Fruit fly (Drosophila melanogaster): ENCODE measurements around the gene CG16964.

CG16964 gene

DNA sequence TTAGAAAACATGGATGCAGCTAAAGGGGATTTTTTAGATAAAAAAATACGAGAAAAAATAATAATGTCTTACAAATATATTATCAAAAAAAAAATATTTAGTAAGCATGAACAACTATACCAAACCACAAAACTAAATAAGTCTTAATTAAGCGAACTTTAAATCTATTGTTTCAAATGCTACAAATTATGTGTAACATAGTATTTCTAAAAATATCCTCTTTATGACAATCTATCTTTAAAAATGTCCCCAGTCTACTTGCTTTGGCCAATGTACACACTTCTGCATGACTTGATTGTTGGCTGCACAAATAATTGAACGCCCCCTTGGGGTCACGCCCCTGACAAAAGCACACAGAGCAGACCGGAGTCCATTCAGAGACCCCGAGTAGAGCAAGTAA, 16.1 kb upstream of the CG16964 start:
- TF ChIP-seq Hnf4 (GFP tag; optimal IDR thresholded peaks at IDR 0.05) (no peak), Hr78 (GFP tag; optimal IDR thresholded peaks at IDR 0.05) (no peak), pan (optimal IDR thresholded peaks at IDR 0.05) (no peak), CG32264 (GFP tag; optimal IDR thresholded peaks at IDR 0.05) (no peak), Abd-B (GFP tag; optimal IDR thresholded peaks at IDR 0.05) (no peak), GATAd (GFP tag; optimal IDR thresholded peaks at IDR 0.05) (no peak), usp (GFP tag; optimal IDR thresholded peaks at IDR 0.05) (no peak), Vsx2 (GFP tag; optimal IDR thresholded peaks at IDR 0.05; ENCODE audit: partially characterized antibody) (no peak), Rel (GFP tag; optimal IDR thresholded peaks at IDR 0.05) (no peak), Rel (tag; optimal IDR thresholded peaks at IDR 0.05) (no peak), brk (GFP tag; optimal IDR thresholded peaks at IDR 0.05) (no peak), sage (GFP tag; optimal IDR thresholded peaks at IDR 0.05) (no peak), tai (GFP tag; optimal IDR thresholded peaks at IDR 0.05) (no peak), dl (GFP tag; optimal IDR thresholded peaks at IDR 0.05; ENCODE audit: insufficient read depth in 1 of 2, partially characterized antibody in 2 of 2) (no peak), Myc (optimal IDR thresholded peaks at IDR 0.05) (no peak), Sp1 (GFP tag; optimal IDR thresholded peaks at IDR 0.05) (no peak), h (GFP tag; optimal IDR thresholded peaks at IDR 0.05) (no peak), Dif (GFP tag; optimal IDR thresholded peaks at IDR 0.05; ENCODE audit: partially characterized antibody) (no peak), ey (GFP tag; optimal IDR thresholded peaks at IDR 0.05) (no peak), Dfd (GFP tag; optimal IDR thresholded peaks at IDR 0.05) (no peak), Jra (GFP tag; optimal IDR thresholded peaks at IDR 0.05) (no peak)

DNA sequence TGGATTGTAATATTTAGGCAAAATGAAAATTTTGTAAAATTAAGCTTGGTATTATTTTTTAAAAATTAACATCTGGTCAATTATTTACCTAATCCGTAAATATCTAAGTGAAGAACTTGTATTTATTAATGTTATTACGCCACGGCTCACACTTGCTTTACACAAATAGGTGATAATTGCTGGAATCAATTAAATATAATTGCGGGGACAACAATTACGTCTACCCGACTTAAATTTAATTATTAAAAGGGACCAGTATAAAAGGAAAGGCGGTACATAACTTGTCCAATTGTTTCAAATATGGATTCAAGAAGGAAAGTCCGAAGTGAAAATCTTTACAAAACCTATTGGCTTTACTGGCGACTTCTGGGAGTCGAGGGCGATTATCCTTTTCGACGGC, 13.5 kb upstream of the CG16964 start, which contains the start of gene Or33a:
Gene Or33a (plus strand): TSS at position 301 of the 400 bp plus-strand sequence.
- no peak for TF ChIP-seq sage (GFP tag; optimal IDR thresholded peaks at IDR 0.05)
- no peak for TF ChIP-seq fru (GFP tag; optimal IDR thresholded peaks at IDR 0.05)
- TF ChIP-seq CrebA (GFP tag; optimal IDR thresholded peaks at IDR 0.05; ENCODE audit: borderline replicate concordance): no peak
- TF ChIP-seq dmrt93B (GFP tag; optimal IDR thresholded peaks at IDR 0.05): no peak
- TF ChIP-seq CG9705 (GFP tag; optimal IDR thresholded peaks at IDR 0.05): no peak
- no peak for TF ChIP-seq Abd-B (GFP tag; optimal IDR thresholded peaks at IDR 0.05)
- TF ChIP-seq Mio (GFP tag; optimal IDR thresholded peaks at IDR 0.05): no peak
- no peak for TF ChIP-seq HLH106 (tag; optimal IDR thresholded peaks at IDR 0.05)
- TF ChIP-seq OdsH (GFP tag; optimal IDR thresholded peaks at IDR 0.05): no peak

DNA sequence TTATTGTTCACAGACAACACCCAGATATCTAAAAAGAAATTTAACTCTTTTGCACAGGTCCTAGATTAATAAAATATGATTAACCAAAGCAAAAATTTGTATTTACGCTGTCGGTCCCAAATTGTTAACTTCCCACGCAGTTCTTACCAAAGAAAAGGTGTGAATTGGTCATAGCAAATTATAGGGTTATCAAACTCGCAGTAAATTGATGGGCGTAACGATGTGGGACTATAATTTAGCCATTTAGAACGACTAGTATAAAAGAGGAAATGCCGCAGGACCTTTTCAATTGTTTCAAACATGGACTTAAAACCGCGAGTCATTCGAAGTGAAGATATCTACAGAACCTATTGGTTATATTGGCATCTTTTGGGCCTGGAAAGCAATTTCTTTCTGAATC, 11.9 kb upstream of the CG16964 start, which contains the start of gene Or33b:
Gene Or33b (plus strand): TSS at position 301 of the 400 bp plus-strand sequence.
- TF ChIP-seq h (GFP tag; optimal IDR thresholded peaks at IDR 0.05) (no peak), dmrt93B (GFP tag; optimal IDR thresholded peaks at IDR 0.05) (no peak), CG9705 (GFP tag; optimal IDR thresholded peaks at IDR 0.05) (no peak), foxo (GFP tag; optimal IDR thresholded peaks at IDR 0.05) (no peak), tai (GFP tag; optimal IDR thresholded peaks at IDR 0.05) (no peak), usp (GFP tag; optimal IDR thresholded peaks at IDR 0.05) (no peak), dl (GFP tag; optimal IDR thresholded peaks at IDR 0.05; ENCODE audit: insufficient read depth in 1 of 2, partially characterized antibody in 2 of 2) (no peak), ey (GFP tag; optimal IDR thresholded peaks at IDR 0.05) (no peak), Hnf4 (GFP tag; optimal IDR thresholded peaks at IDR 0.05) (no peak), GATAd (GFP tag; optimal IDR thresholded peaks at IDR 0.05) (no peak), Vsx2 (GFP tag; optimal IDR thresholded peaks at IDR 0.05; ENCODE audit: partially characterized antibody) (no peak), OdsH (GFP tag; optimal IDR thresholded peaks at IDR 0.05) (no peak), woc (GFP tag; optimal IDR thresholded peaks at IDR 0.05) (no peak), Myc (optimal IDR thresholded peaks at IDR 0.05) (no peak), brk (GFP tag; optimal IDR thresholded peaks at IDR 0.05) (no peak), Dfd (GFP tag; optimal IDR thresholded peaks at IDR 0.05) (no peak)

DNA sequence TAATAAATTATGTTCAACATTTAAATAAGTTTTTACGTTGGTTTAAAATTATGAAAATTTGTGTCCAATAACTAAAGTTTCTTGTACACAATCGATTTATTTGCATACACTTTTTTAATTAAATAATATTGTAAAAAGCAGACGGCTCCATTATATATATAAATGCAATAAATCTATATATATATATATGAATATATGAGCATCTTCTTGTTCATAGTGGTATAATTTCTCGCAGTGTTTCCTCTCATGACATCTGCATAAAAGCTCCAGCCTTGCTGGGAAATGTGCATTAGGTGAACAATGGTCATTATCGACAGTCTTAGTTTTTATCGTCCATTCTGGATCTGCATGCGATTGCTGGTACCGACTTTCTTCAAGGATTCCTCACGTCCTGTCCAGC, 10.1 kb upstream of the CG16964 start, which contains the start of gene Or33c:
Gene Or33c (plus strand): TSS at position 301 of the 400 bp plus-strand sequence.
- TF ChIP-seq Jra (GFP tag; optimal IDR thresholded peaks at IDR 0.05) (no peak), psq (GFP tag; optimal IDR thresholded peaks at IDR 0.05) (no peak), Dif (GFP tag; optimal IDR thresholded peaks at IDR 0.05; ENCODE audit: partially characterized antibody) (no peak), CrebA (GFP tag; optimal IDR thresholded peaks at IDR 0.05; ENCODE audit: borderline replicate concordance) (no peak), Myc (optimal IDR thresholded peaks at IDR 0.05) (no peak), sv (GFP tag; optimal IDR thresholded peaks at IDR 0.05) (no peak)

DNA sequence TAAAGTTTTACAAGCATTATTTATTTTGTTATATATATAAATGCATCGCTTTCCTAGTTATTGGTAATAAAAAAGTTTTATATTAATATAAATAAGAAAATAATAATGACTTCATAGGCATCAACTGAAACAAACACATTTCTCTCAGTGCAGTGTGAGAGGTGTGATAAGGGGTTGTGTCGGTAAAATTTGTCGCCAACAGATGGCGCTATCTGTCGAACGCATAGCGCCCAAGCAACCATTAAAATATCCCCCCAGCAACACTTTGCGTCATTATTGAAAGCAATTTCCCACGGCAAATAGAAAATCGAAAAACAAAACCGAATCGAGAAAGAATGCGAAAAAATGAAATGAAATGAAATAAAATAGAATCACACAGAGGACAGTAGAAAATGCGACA, 7.1 kb upstream of the CG16964 start:
- no peak for TF ChIP-seq lola (GFP tag; optimal IDR thresholded peaks at IDR 0.05)
- no peak for TF ChIP-seq ey (GFP tag; optimal IDR thresholded peaks at IDR 0.05)
- TF ChIP-seq rgr (GFP tag; optimal IDR thresholded peaks at IDR 0.05): no peak
- no peak for TF ChIP-seq HLH106 (tag; optimal IDR thresholded peaks at IDR 0.05)
- TF ChIP-seq foxo (GFP tag; optimal IDR thresholded peaks at IDR 0.05): no peak
- no peak for TF ChIP-seq Dfd (GFP tag; optimal IDR thresholded peaks at IDR 0.05)
- no peak for TF ChIP-seq Hr83 (GFP tag; optimal IDR thresholded peaks at IDR 0.05; ENCODE audit: poor library complexity, severe bottlenecking)
- no peak for TF ChIP-seq CG9705 (GFP tag; optimal IDR thresholded peaks at IDR 0.05)
- TF ChIP-seq CG32264 (GFP tag; optimal IDR thresholded peaks at IDR 0.05): no peak
